Fruit fly (Drosophila melanogaster): ENCODE results near the gene Ir68a.

Ir68a gene

dm6 chr3L:11210517-11210916, 25.5 kb downstream of the Ir68a start, which contains the start of the genes Ube3a and CG7600 (continued):
- TF ChIP-seq CoRest (tag; optimal IDR thresholded peaks at IDR 0.05) = peak; percentile 49
- peak in 1 of 3 experiments; percentile 22 for TF ChIP-seq lola (GFP tag; optimal IDR thresholded peaks at IDR 0.05)
- TF ChIP-seq Xbp1 (GFP tag; optimal IDR thresholded peaks at IDR 0.05) = peak; percentile 47
- peak; percentile 11 for TF ChIP-seq Dad (GFP tag; optimal IDR thresholded peaks at IDR 0.05)
- no peak for TF ChIP-seq CG11723 (GFP tag; optimal IDR thresholded peaks at IDR 0.05)
- no peak for TF ChIP-seq pfk (GFP tag; optimal IDR thresholded peaks at IDR 0.05)
- peak; percentile 68 for TF ChIP-seq Dp (GFP tag; optimal IDR thresholded peaks at IDR 0.05)
- TF ChIP-seq Sry-δ (GFP tag; optimal IDR thresholded peaks at IDR 0.05) = peak; percentile 90
- peak in 1 of 2 experiments; percentile 29 for TF ChIP-seq bsh (GFP tag; optimal IDR thresholded peaks at IDR 0.05)
- TF ChIP-seq hth (optimal IDR thresholded peaks at IDR 0.05) = no peak
- TF ChIP-seq lmd (GFP tag; IDR thresholded peaks at IDR 0.05) = peak; percentile 32; the same call in 1 of the 2 replicates
- TF ChIP-seq knrl (GFP tag; IDR thresholded peaks at IDR 0.05; ENCODE audit: partially characterized antibody) = peak; percentile 93
- TF ChIP-seq salm (tag; optimal IDR thresholded peaks at IDR 0.05) = peak; percentile 28
- no peak for TF ChIP-seq kni (GFP tag; optimal IDR thresholded peaks at IDR 0.05)
- TF ChIP-seq CG11560 (tag; IDR thresholded peaks at IDR 0.05) = peak; percentile 27; the same call in 1 of the 3 replicates
- no peak for TF ChIP-seq fd102C (GFP tag; optimal IDR thresholded peaks at IDR 0.05)
- no peak for TF ChIP-seq CG14014 (GFP tag; IDR thresholded peaks at IDR 0.05)
- peak; percentile 26; the same call in 2 of the 3 replicates for TF ChIP-seq row (GFP tag; IDR thresholded peaks at IDR 0.05)
- no peak for TF ChIP-seq CG4360 (GFP tag; IDR thresholded peaks at IDR 0.05)
- TF ChIP-seq D19B (GFP tag; optimal IDR thresholded peaks at IDR 0.05) = no peak
- peak; percentile 20 for TF ChIP-seq gem (tag; optimal IDR thresholded peaks at IDR 0.05)
- no peak for TF ChIP-seq hkb (optimal IDR thresholded peaks at IDR 0.05)
- peak; percentile 34; the same call in 1 of the 2 replicates for TF ChIP-seq hkb (GFP tag; IDR thresholded peaks at IDR 0.05)
- TF ChIP-seq CG2116 (GFP tag; optimal IDR thresholded peaks at IDR 0.05) = peak; percentile 94
- no peak for TF ChIP-seq CG3838 (GFP tag; optimal IDR thresholded peaks at IDR 0.05)
- peak; percentile 98 for TF ChIP-seq Scr (GFP tag; IDR thresholded peaks at IDR 0.05; ENCODE audit: partially characterized antibody)
- TF ChIP-seq CG32767 (GFP tag; IDR thresholded peaks at IDR 0.05) = no peak
- TF ChIP-seq MBD-R2 (GFP tag; IDR thresholded peaks at IDR 0.05) = peak; percentile 87
- no peak for TF ChIP-seq CG7745 (tag; optimal IDR thresholded peaks at IDR 0.05)
- TF ChIP-seq CG8924 (tag; optimal IDR thresholded peaks at IDR 0.05) = peak; percentile 41
- peak; percentile 54 for TF ChIP-seq Bteb2 (GFP tag; optimal IDR thresholded peaks at IDR 0.05)
- peak; percentile 63 for TF ChIP-seq CG7786 (GFP tag; optimal IDR thresholded peaks at IDR 0.05)
- TF ChIP-seq Hey (tag; optimal IDR thresholded peaks at IDR 0.05) = no peak
- TF ChIP-seq ewg (GFP tag; optimal IDR thresholded peaks at IDR 0.05) = no peak
- TF ChIP-seq Myb (GFP tag; optimal IDR thresholded peaks at IDR 0.05) = peak; percentile 99
- TF ChIP-seq CG10267 (tag; optimal IDR thresholded peaks at IDR 0.05) = peak; percentile 99
- no peak for TF ChIP-seq CG11695 (GFP tag; IDR thresholded peaks at IDR 0.05)
- TF ChIP-seq CG12155 (GFP tag; optimal IDR thresholded peaks at IDR 0.05) = peak; percentile 23
- no peak for TF ChIP-seq repo (GFP tag; optimal IDR thresholded peaks at IDR 0.05)
- no peak for TF ChIP-seq prd (optimal IDR thresholded peaks at IDR 0.05)
- peak; percentile 37; the same call in 2 of the 3 replicates for TF ChIP-seq prd (GFP tag; IDR thresholded peaks at IDR 0.05)
- peak; percentile 52 for TF ChIP-seq gfzf (GFP tag; optimal IDR thresholded peaks at IDR 0.05)
- TF ChIP-seq chinmo (GFP tag; IDR thresholded peaks at IDR 0.05; ENCODE audit: partially characterized antibody) = peak; percentile 100
- TF ChIP-seq abd-A (tag; optimal IDR thresholded peaks at IDR 0.05) = peak; percentile 94
- peak; percentile 38; the same call in 1 of the 2 replicates for TF ChIP-seq ssp (GFP tag; IDR thresholded peaks at IDR 0.05)
- TF ChIP-seq zf30C (GFP tag; optimal IDR thresholded peaks at IDR 0.05) = no peak
- peak; percentile 67 for TF ChIP-seq CG2120 (GFP tag; optimal IDR thresholded peaks at IDR 0.05)
- TF ChIP-seq CG4820 (GFP tag; optimal IDR thresholded peaks at IDR 0.05) = peak; percentile 2
- peak; percentile 65 for TF ChIP-seq scrt (GFP tag; optimal IDR thresholded peaks at IDR 0.05)
- TF ChIP-seq Fer3 (tag; optimal IDR thresholded peaks at IDR 0.05) = peak; percentile 26
- TF ChIP-seq Mes4 (GFP tag; optimal IDR thresholded peaks at IDR 0.05) = peak; percentile 53

All from whole organism, embryonic.